Worm (Caenorhabditis elegans): ENCODE results near the gene T14E8.2.

ce11 chrX:6543665-6544064, 873 bp downstream of the T14E8.2 start:
- TF ChIP-seq nfya-1 (tag; optimal IDR thresholded peaks at IDR 0.05; ENCODE audit: borderline replicate concordance, insufficient read depth) (no peak), unc-62 (GFP tag; optimal IDR thresholded peaks at IDR 0.05) (no peak), lin-26 (GFP tag; IDR thresholded peaks at IDR 0.05) (no peak), him-1 (tag; optimal IDR thresholded peaks at IDR 0.05) (no peak)

Data from whole organism, young adult.